Fruit fly (Drosophila melanogaster) whole organism, embryonic: ENCODE data around the gene CG13454.

Experiments used
- Asciz ChIP-seq: fragments of 200-800 bp; sonication (Bioruptor generic); optimal IDR thresholded peaks from 2 replicates; lab custom pipeline; 2017; ENCODE audit warnings: missing biosample characterization, mild to moderate bottlenecking, missing genetic modification characterization, missing genetic modification reagents
- Awh ChIP-seq: fragments of 200-800 bp; sonication (Bioruptor generic); IDR thresholded peaks from 2 replicates; pipeline ENCODE4, ENCODE4 v1.3.6; 2022; ENCODE audit warnings: missing biosample characterization, missing genetic modification characterization
- BEAF-32 ChIP-seq: fragments of 200-800 bp; sonication (Bioruptor generic); optimal IDR thresholded peaks from 3 replicates; lab custom pipeline; 2017; ENCODE audit warnings: missing biosample characterization, missing genetic modification characterization, mild to moderate bottlenecking, moderate library complexity, missing genetic modification reagents
- CG11696 ChIP-seq: fragments of 200-800 bp; sonication (Bioruptor generic); IDR thresholded peaks from 2 replicates; pipeline ENCODE4 v1.3.6; 2022; ENCODE audit warnings: missing biosample characterization, missing genetic modification characterization
- CG12744 ChIP-seq: fragments of 200-800 bp; sonication (Bioruptor generic); optimal IDR thresholded peaks from 2 replicates; lab custom pipeline; 2016; ENCODE audit warnings: missing biosample characterization, missing genetic modification characterization
- CG13296 ChIP-seq: fragments of 200-800 bp; sonication (Bioruptor generic); optimal IDR thresholded peaks from 3 replicates; lab custom pipeline; 2018; ENCODE audit warnings: missing biosample characterization, mild to moderate bottlenecking, missing genetic modification characterization
- CG1529 ChIP-seq: fragments of 200-800 bp; sonication (Bioruptor generic); optimal IDR thresholded peaks from 3 replicates; lab custom pipeline; 2018; ENCODE audit warnings: missing biosample characterization, missing genetic modification characterization
- CG15601 ChIP-seq: fragments of 200-800 bp; sonication (Bioruptor generic); optimal IDR thresholded peaks from 3 replicates; lab custom pipeline; 2019; ENCODE audit warnings: missing biosample characterization, mild to moderate bottlenecking, missing genetic modification characterization, moderate library complexity
- CG1603 ChIP-seq: fragments of 200-800 bp; sonication (Bioruptor generic); optimal IDR thresholded peaks from 2 replicates; lab custom pipeline; 2019; ENCODE audit warnings: missing biosample characterization, mild to moderate bottlenecking, missing genetic modification characterization, moderate library complexity
- CG18599 ChIP-seq: fragments of 200-800 bp; sonication (Bioruptor generic); optimal IDR thresholded peaks from 3 replicates; lab custom pipeline; 2017; ENCODE audit warnings: missing biosample characterization, missing genetic modification characterization, mild to moderate bottlenecking, moderate library complexity, missing genetic modification reagents
- CG2199 ChIP-seq: fragments of 200-800 bp; sonication (Bioruptor generic); IDR thresholded peaks from 3 replicates; pipeline ENCODE4 v1.3.6; 2022; ENCODE audit warnings: missing biosample characterization, missing genetic modification characterization
- CG31224 ChIP-seq: fragments of 200-800 bp; sonication (Bioruptor generic); IDR thresholded peaks from 2 replicates; pipeline ENCODE4 v1.3.6; 2022; ENCODE audit warnings: missing biosample characterization, missing genetic modification characterization
- CG33213 ChIP-seq: fragments of 200-800 bp; sonication (Bioruptor generic); optimal IDR thresholded peaks from 3 replicates; lab custom pipeline; 2016; ENCODE audit warnings: missing biosample characterization, missing genetic modification characterization
- CG6854 ChIP-seq: fragments of 200-800 bp; sonication (Bioruptor generic); optimal IDR thresholded peaks from 3 replicates; lab custom pipeline; 2017; ENCODE audit warnings: missing biosample characterization, mild to moderate bottlenecking, missing genetic modification characterization
- CG7556 ChIP-seq: fragments of 200-800 bp; sonication (Bioruptor generic); optimal IDR thresholded peaks from 2 replicates; lab custom pipeline; 2017; ENCODE audit warnings: missing biosample characterization, mild to moderate bottlenecking, missing genetic modification characterization
- CG8089 ChIP-seq: fragments of 200-800 bp; sonication (Bioruptor generic); optimal IDR thresholded peaks from 3 replicates; lab custom pipeline; 2016; ENCODE audit warnings: missing biosample characterization, missing genetic modification characterization
- CG8359 ChIP-seq: fragments of 200-800 bp; sonication (Bioruptor generic); optimal IDR thresholded peaks from 2 replicates; lab custom pipeline; 2017; ENCODE audit warnings: missing biosample characterization, mild to moderate bottlenecking, missing genetic modification characterization, borderline replicate concordance
- Camta ChIP-seq: fragments of 200-800 bp; sonication (Bioruptor generic); optimal IDR thresholded peaks from 2 replicates; lab custom pipeline; 2016; ENCODE audit warnings: missing biosample characterization, missing genetic modification characterization
- D ChIP-seq, 2 experiments: fragments of 200-800 bp in 1 of 2; fragments of >200 bp in 1 of 2; sonication (Bioruptor generic) in 1 of 2; optimal IDR thresholded peaks; 2 replicates in 1 of 2; 3 replicates in 1 of 2; lab custom pipeline; 2017; ENCODE audit warnings: mild to moderate bottlenecking in 1 of 2, missing biosample characterization in 1 of 2, missing genetic modification characterization in 1 of 2, missing genetic modification reagents in 1 of 2
- Dref ChIP-seq: fragments of 200-800 bp; sonication (Bioruptor generic); IDR thresholded peaks from 2 replicates; pipeline ENCODE4 v1.3.6; 2022; ENCODE audit warnings: missing biosample characterization, missing genetic modification characterization
- Gsc ChIP-seq: fragments of 200-800 bp; sonication (Bioruptor generic); IDR thresholded peaks from 2 replicates; pipeline ENCODE4 v1.3.6; 2022; ENCODE audit warnings: missing biosample characterization, missing genetic modification characterization
- Hey ChIP-seq: fragments of 200-800 bp; sonication (Bioruptor generic); optimal IDR thresholded peaks from 3 replicates; lab custom pipeline; 2018; ENCODE audit warnings: missing biosample characterization, mild to moderate bottlenecking, missing genetic modification characterization
- Hr3 ChIP-seq: fragments of 200-800 bp; sonication (Bioruptor generic); optimal IDR thresholded peaks from 3 replicates; lab custom pipeline; 2016; ENCODE audit warnings: missing biosample characterization, missing genetic modification characterization
- Kr ChIP-seq: fragments of 200-800 bp; sonication (Bioruptor generic); optimal IDR thresholded peaks from 2 replicates; lab custom pipeline; 2017; ENCODE audit warnings: missing biosample characterization, mild to moderate bottlenecking, missing genetic modification characterization
- Max ChIP-seq: fragments of 200-800 bp; sonication (Bioruptor generic); optimal IDR thresholded peaks from 2 replicates; lab custom pipeline; 2016; ENCODE audit warnings: missing biosample characterization, mild to moderate bottlenecking, missing genetic modification characterization
- Sin3A ChIP-seq: fragments of >200 bp; optimal IDR thresholded peaks from 2 replicates; lab custom pipeline; 2018
- Xrp1 ChIP-seq: fragments of 200-800 bp; sonication (Bioruptor generic); IDR thresholded peaks from 2 replicates; pipeline ENCODE4 v1.3.6; 2022; ENCODE audit warnings: missing biosample characterization, missing genetic modification characterization
- ac ChIP-seq: fragments of 200-800 bp; sonication (Bioruptor generic); optimal IDR thresholded peaks from 3 replicates; lab custom pipeline; 2017; ENCODE audit warnings: missing biosample characterization, mild to moderate bottlenecking, missing genetic modification characterization
- ash1 ChIP-seq: fragments of 200-800 bp; sonication (Bioruptor generic); optimal IDR thresholded peaks from 2 replicates; lab custom pipeline; 2018; ENCODE audit warnings: missing biosample characterization, mild to moderate bottlenecking, missing genetic modification characterization
- br ChIP-seq: fragments of >200 bp; optimal IDR thresholded peaks from 2 replicates; lab custom pipeline; 2017
- caup ChIP-seq: fragments of 200-800 bp; sonication (Bioruptor generic); optimal IDR thresholded peaks from 3 replicates; lab custom pipeline; 2017; ENCODE audit warnings: missing biosample characterization, mild to moderate bottlenecking, missing genetic modification characterization, moderate library complexity; ENCODE audit not compliant: severe bottlenecking
- crp ChIP-seq, 2 experiments: fragments of 200-800 bp; sonication (Bioruptor generic); optimal IDR thresholded peaks; 2 replicates in 1 of 2; 3 replicates in 1 of 2; lab custom pipeline; 2017; ENCODE audit warnings: missing biosample characterization in 2 of 2, missing genetic modification characterization in 2 of 2, mild to moderate bottlenecking in 1 of 2, moderate library complexity in 1 of 2
- exex ChIP-seq: fragments of 200-800 bp; sonication (Bioruptor generic); optimal IDR thresholded peaks from 4 replicates; lab custom pipeline; 2018; ENCODE audit warnings: missing biosample characterization, mild to moderate bottlenecking, missing genetic modification characterization, moderate library complexity
- eyg ChIP-seq: fragments of 200-800 bp; sonication (Bioruptor generic); optimal IDR thresholded peaks from 3 replicates; lab custom pipeline; 2016; ENCODE audit warnings: missing biosample characterization, missing genetic modification characterization
- fd64A ChIP-seq: fragments of 200-800 bp; sonication (Bioruptor generic); optimal IDR thresholded peaks from 3 replicates; lab custom pipeline; 2018; ENCODE audit warnings: missing biosample characterization, mild to moderate bottlenecking, missing genetic modification characterization
- inv ChIP-seq: fragments of 200-800 bp; sonication (Bioruptor generic); IDR thresholded peaks from 2 replicates; pipeline ENCODE4 v1.3.6; 2022; ENCODE audit warnings: missing biosample characterization, missing genetic modification characterization; ENCODE audit not compliant: partially characterized antibody
- lbe ChIP-seq: fragments of 200-800 bp; sonication (Bioruptor generic); optimal IDR thresholded peaks from 2 replicates; lab custom pipeline; 2016; ENCODE audit warnings: missing biosample characterization, mild to moderate bottlenecking, missing genetic modification characterization
- nerfin-1 ChIP-seq: fragments of 200-800 bp; sonication (Bioruptor generic); optimal IDR thresholded peaks from 3 replicates; lab custom pipeline; 2019; ENCODE audit warnings: missing biosample characterization, mild to moderate bottlenecking, missing genetic modification characterization, moderate library complexity
- nom ChIP-seq: fragments of 200-800 bp; sonication (Bioruptor generic); optimal IDR thresholded peaks from 2 replicates; lab custom pipeline; 2017; ENCODE audit warnings: missing biosample characterization, missing genetic modification characterization, mild to moderate bottlenecking, moderate library complexity, missing genetic modification reagents
- pros ChIP-seq: fragments of 200-800 bp; sonication (Bioruptor generic); optimal IDR thresholded peaks from 3 replicates; lab custom pipeline; 2019; ENCODE audit warnings: missing biosample characterization, mild to moderate bottlenecking, missing genetic modification characterization, moderate library complexity
- psq ChIP-seq: fragments of 200-800 bp; sonication (Bioruptor generic); optimal IDR thresholded peaks from 2 replicates; lab custom pipeline; 2017; ENCODE audit warnings: missing biosample characterization, missing genetic modification characterization
- sens ChIP-seq: fragments of 200-800 bp; sonication (Bioruptor generic); peaks from one replicate; lab custom pipeline; 2016; ENCODE audit warnings: missing biosample characterization, missing genetic modification characterization
- seq ChIP-seq: fragments of 200-800 bp; sonication (Bioruptor generic); IDR thresholded peaks from 2 replicates; pipeline ENCODE4 v1.3.6; 2022; ENCODE audit warnings: missing biosample characterization, missing genetic modification characterization
- sr ChIP-seq: fragments of 200-800 bp; sonication (Bioruptor generic); IDR thresholded peaks from 3 replicates; pipeline ENCODE4 v1.3.6; 2022; ENCODE audit warnings: missing biosample characterization, missing genetic modification characterization
- tll ChIP-seq, 2 experiments: fragments of 200-800 bp in 1 of 2; fragments of >200 bp in 1 of 2; sonication (Bioruptor generic) in 1 of 2; optimal IDR thresholded peaks; 2 replicates each; lab custom pipeline; 2017 to 2019; ENCODE audit warnings: missing biosample characterization in 2 of 2, missing genetic modification characterization in 2 of 2, mild to moderate bottlenecking in 1 of 2, moderate library complexity in 1 of 2
- twi ChIP-seq: fragments of 200-800 bp; optimal IDR thresholded peaks from 2 replicates; lab custom pipeline; 2019; ENCODE audit warnings: missing biosample characterization, mild to moderate bottlenecking, missing genetic modification characterization, moderate library complexity
- wek ChIP-seq: fragments of 200-800 bp; sonication (Bioruptor generic); optimal IDR thresholded peaks from 3 replicates; lab custom pipeline; 2018; ENCODE audit warnings: missing biosample characterization, mild to moderate bottlenecking, missing genetic modification characterization, moderate library complexity
- wor ChIP-seq: fragments of 200-800 bp; sonication (Bioruptor generic); IDR thresholded peaks from 2 replicates; pipeline ENCODE4 v1.3.6; 2022; ENCODE audit warnings: missing biosample characterization, missing genetic modification characterization
- zen ChIP-seq: fragments of 200-800 bp; sonication (Bioruptor generic); optimal IDR thresholded peaks from 3 replicates; lab custom pipeline; 2018; ENCODE audit warnings: missing biosample characterization, mild to moderate bottlenecking, missing genetic modification characterization, moderate library complexity

The CG13454 gene

DNA sequence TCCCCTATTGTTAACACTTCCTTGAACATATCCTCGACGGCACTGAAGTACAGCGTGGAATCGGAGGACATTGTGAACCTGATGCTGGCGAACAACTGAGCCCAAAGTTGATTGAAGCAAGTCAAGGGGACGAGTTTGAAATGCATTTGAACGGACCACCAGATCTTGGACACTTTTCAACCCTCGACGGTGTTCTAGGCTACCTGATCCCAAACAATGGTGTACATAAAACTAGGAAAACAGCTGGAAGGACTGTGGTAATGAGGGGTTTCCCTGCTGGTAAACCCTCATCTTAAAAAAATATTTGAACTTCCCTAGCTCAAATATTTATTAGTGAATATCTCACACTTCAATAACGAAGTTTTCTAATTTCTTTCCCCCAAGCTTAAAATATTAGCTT, at the start of gene CG13454:
TSS of gene CG13454 (minus strand) at position 101 of the 400 bp plus-strand sequence.
- no peak for TF ChIP-seq Sin3A (lab: Kevin White, UChicago)
- 0 out of 3 replicates have a peak, but pooled peaks have one; percentile 21 for TF ChIP-seq CG2199
- peak; percentile 69 for TF ChIP-seq zen
- TF ChIP-seq Gsc (GFP tag; lab: Robert Waterston, UW): no peak
- 0 out of 2 replicates have a peak, but pooled peaks have one; percentile 8 for TF ChIP-seq Xrp1 (GFP tag; lab: Robert Waterston, UW)
- TF ChIP-seq CG7556: no peak
- 0 out of 2 replicates have a peak, but pooled peaks have one; percentile 10 for TF ChIP-seq Awh (GFP tag; lab: Robert Waterston, UW)
- TF ChIP-seq sens (GFP tag; lab: Kevin White, UChicago): peak; percentile 60
- peak; percentile 44 for TF ChIP-seq pros (GFP tag; lab: Kevin White, UChicago)
- no peak for TF ChIP-seq wek
- no peak for TF ChIP-seq Camta (GFP tag; lab: Kevin White, UChicago)
- peak in 1 of 2 experiments; percentile 1 for TF ChIP-seq crp (GFP tag; optimal IDR thresholded peaks at IDR 0.05; lab: Kevin White, UChicago)
- no peak for TF ChIP-seq wor (GFP tag; lab: Robert Waterston, UW)
- TF ChIP-seq tll (GFP tag; optimal IDR thresholded peaks at IDR 0.05; lab: Kevin White, UChicago): peak in 1 of 2 experiments; percentile 32
- TF ChIP-seq CG11696 (GFP tag; lab: Robert Waterston, UW): no peak; the same call in 1 of the 2 replicates
- no peak for TF ChIP-seq Hr3 (GFP tag; lab: Kevin White, UChicago)
- peak; percentile 36 for TF ChIP-seq twi (tag; lab: Kevin White, UChicago)
- no peak for TF ChIP-seq seq (GFP tag; lab: Robert Waterston, UW)
- no peak for TF ChIP-seq sr (GFP tag; lab: Robert Waterston, UW)
- TF ChIP-seq Kr (GFP tag; lab: Kevin White, UChicago): peak; percentile 8

DNA sequence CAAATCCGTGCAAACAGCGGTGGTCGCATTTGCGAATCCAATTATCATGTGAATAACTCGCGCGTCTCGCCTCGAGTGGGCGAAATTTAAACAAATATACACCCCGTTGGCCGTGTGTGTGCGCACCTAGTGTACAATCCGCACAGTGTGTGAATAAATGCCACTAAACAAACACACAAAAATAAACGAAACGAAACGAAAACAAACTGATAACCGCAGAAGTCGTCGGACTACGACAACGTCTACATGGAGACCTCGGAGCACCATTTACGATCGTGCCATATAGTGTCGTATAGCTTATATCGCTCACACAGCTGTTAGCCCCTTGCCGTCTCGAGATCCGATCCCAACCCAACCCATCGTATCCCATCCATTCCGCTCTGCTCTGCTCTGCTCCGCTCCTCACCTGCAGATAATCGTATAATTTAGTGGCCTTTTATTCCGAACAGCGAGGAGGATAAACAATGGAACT, 49.7 kb upstream of the CG13454 start:
- TF ChIP-seq ac (GFP tag; lab: Kevin White, UChicago) (peak; percentile 55), CG13296 (GFP tag; lab: Kevin White, UChicago) (peak; percentile 92), Max (GFP tag; lab: Kevin White, UChicago) (no peak), pros (GFP tag; lab: Kevin White, UChicago) (peak; percentile 23), CG33213 (GFP tag; lab: Kevin White, UChicago) (peak; percentile 67), Asciz (GFP tag; lab: Kevin White, UChicago) (peak; percentile 84), CG31224 (GFP tag; lab: Robert Waterston, UW) (no peak), lbe (GFP tag; lab: Kevin White, UChicago) (no peak), br (lab: Kevin White, UChicago) (no peak), CG1529 (GFP tag; lab: Kevin White, UChicago) (peak; percentile 71), Hey (tag; lab: Kevin White, UChicago) (peak; percentile 92), CG8089 (GFP tag; lab: Kevin White, UChicago) (peak; percentile 38), CG8359 (GFP tag; lab: Kevin White, UChicago) (peak; percentile 42), exex (peak; percentile 69), caup (GFP tag; lab: Kevin White, UChicago) (peak; percentile 91), eyg (GFP tag; lab: Kevin White, UChicago) (peak; percentile 58), BEAF-32 (GFP tag; lab: Kevin White, UChicago) (no peak), nom (GFP tag; lab: Kevin White, UChicago) (no peak), CG15601 (tag; lab: Kevin White, UChicago) (peak; percentile 74), psq (GFP tag; lab: Kevin White, UChicago) (peak; percentile 37), fd64A (GFP tag; lab: Kevin White, UChicago) (peak; percentile 85), CG18599 (GFP tag; lab: Kevin White, UChicago) (peak; percentile 75), inv (GFP tag; lab: Robert Waterston, UW) (no peak), Dref (no peak), ash1 (GFP tag; lab: Kevin White, UChicago) (peak; percentile 52), CG12744 (GFP tag; lab: Kevin White, UChicago) (peak; percentile 51), D (optimal IDR thresholded peaks at IDR 0.05; lab: Kevin White, UChicago) (no peak), D (GFP tag; optimal IDR thresholded peaks at IDR 0.05; lab: Kevin White, UChicago) (no peak), CG6854 (GFP tag; lab: Kevin White, UChicago) (peak; percentile 73), CG1603 (tag; lab: Kevin White, UChicago) (peak; percentile 39), nerfin-1 (tag; lab: Kevin White, UChicago) (peak; percentile 72)
